Fruit fly (Drosophila melanogaster): ENCODE data around the gene AP-2alpha.

dm6 chr2L:441927-442691 lies 27.5 kb upstream of the AP-2alpha start:
- TF ChIP-seq CG14711 (tag; optimal IDR thresholded peaks at IDR 0.05) (no peak), CG7101 (tag; optimal IDR thresholded peaks at IDR 0.05) (no peak), pad (GFP tag; optimal IDR thresholded peaks at IDR 0.05) (no peak), Mnt (GFP tag; optimal IDR thresholded peaks at IDR 0.05) (no peak), tj (GFP tag; optimal IDR thresholded peaks at IDR 0.05) (no peak), CG7045 (GFP tag; optimal IDR thresholded peaks at IDR 0.05) (no peak), CG33017 (tag; optimal IDR thresholded peaks at IDR 0.05) (no peak), toe (GFP tag; optimal IDR thresholded peaks at IDR 0.05) (no peak)
